Worm (Caenorhabditis elegans): Measurements from ENCODE around the gene rpl-5.

DNA sequence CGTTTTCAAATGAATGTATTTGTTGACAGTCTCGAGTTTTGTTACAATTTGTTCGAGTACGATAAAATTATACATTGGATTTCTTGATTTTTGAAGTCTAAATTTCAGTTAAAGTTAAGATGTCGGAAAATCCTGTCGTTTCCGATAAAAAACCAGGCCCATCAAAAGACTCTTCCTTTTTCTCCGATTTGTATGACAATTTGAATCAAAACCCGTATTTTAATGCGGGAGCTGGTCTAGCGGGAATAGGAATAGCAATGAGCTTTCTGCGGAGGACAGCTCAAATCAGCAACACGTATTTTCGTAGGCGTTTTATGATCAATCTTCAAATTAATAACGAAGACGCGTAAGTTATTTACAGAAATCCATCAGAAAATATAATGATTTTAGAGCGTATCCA is 1.2 kb downstream of the rpl-5 start, which contains the start of gene bcs-1:
- no peak for TF ChIP-seq flt-1 (GFP tag; IDR thresholded peaks at IDR 0.05)
- TF ChIP-seq tab-1 (GFP tag; IDR thresholded peaks at IDR 0.05), result no peak
- no peak for TF ChIP-seq med-1 (GFP tag; optimal IDR thresholded peaks at IDR 0.05; ENCODE audit: insufficient read depth)
- TF ChIP-seq T22C8.4 (GFP tag; IDR thresholded peaks at IDR 0.05), result no peak
- TF ChIP-seq klf-2 (GFP tag; conservative IDR thresholded peaks at IDR 0.05), result no peak
